Worm (Caenorhabditis elegans): Measurements from ENCODE around the gene Y75B8A.13.

Gene Y75B8A.13

DNA sequence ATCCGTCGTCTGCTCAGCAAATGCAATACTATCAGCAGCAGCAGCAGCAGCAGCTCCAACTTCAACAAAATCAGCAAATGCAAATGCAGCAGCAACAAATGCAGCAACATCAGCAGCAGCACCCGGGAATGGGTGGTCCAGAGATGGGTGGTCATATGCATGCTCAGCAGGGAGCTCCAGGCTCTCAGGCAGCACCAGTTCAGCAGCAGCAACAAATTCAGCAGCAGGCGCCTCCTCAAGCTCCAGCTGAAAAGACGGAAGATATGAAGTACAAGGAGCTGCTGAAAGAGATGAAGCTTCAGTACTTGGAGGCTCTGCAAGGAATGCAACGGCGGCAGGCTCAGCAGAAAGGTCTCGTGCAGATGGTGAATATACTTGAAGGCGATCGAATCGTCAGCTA, 48.5 kb downstream of the Y75B8A.13 start:
- no peak for TF ChIP-seq cnd-1 (tag; optimal IDR thresholded peaks at IDR 0.05)
- TF ChIP-seq lsy-2 (tag; optimal IDR thresholded peaks at IDR 0.05): no peak
- TF ChIP-seq nhr-76 (tag; optimal IDR thresholded peaks at IDR 0.05): no peak
- no peak for TF ChIP-seq unc-120 (tag; optimal IDR thresholded peaks at IDR 0.05; ENCODE audit: poor library complexity, severe bottlenecking)
- TF ChIP-seq sem-2 (GFP tag; optimal IDR thresholded peaks at IDR 0.05): no peak
- no peak for TF ChIP-seq lin-32 (GFP tag; optimal IDR thresholded peaks at IDR 0.05)
- TF ChIP-seq sptf-1 (tag; optimal IDR thresholded peaks at IDR 0.05): no peak
- no peak for TF ChIP-seq zip-8 (tag; optimal IDR thresholded peaks at IDR 0.05)
- no peak for TF ChIP-seq M03D4.4 (tag; optimal IDR thresholded peaks at IDR 0.05)
- no peak for TF ChIP-seq nhr-12 (tag; optimal IDR thresholded peaks at IDR 0.05)
- no peak for TF ChIP-seq unc-62 (GFP tag; optimal IDR thresholded peaks at IDR 0.05)
- no peak for TF ChIP-seq tbx-8 (GFP tag; optimal IDR thresholded peaks at IDR 0.05)
- TF ChIP-seq lin-13 (tag; optimal IDR thresholded peaks at IDR 0.05): no peak
- no peak for TF ChIP-seq pha-4 (tag; optimal IDR thresholded peaks at IDR 0.05)
- TF ChIP-seq bed-3 (GFP tag; optimal IDR thresholded peaks at IDR 0.05): no peak
- no peak for TF ChIP-seq ztf-11 (tag; optimal IDR thresholded peaks at IDR 0.05)

- no peak for TF ChIP-seq nhr-2 (tag; optimal IDR thresholded peaks at IDR 0.05)
- no peak for TF ChIP-seq mls-2 (tag; optimal IDR thresholded peaks at IDR 0.05)
- no peak for TF ChIP-seq lin-32 (GFP tag; optimal IDR thresholded peaks at IDR 0.05)
- TF ChIP-seq lsy-2 (tag; optimal IDR thresholded peaks at IDR 0.05): no peak
Measured at ce11 chrIII:12165305-12165704, 50.2 kb downstream of the Y75B8A.13 start.

- TF ChIP-seq unc-62 (GFP tag; optimal IDR thresholded peaks at IDR 0.05) (no peak), elt-3 (tag; optimal IDR thresholded peaks at IDR 0.05) (no peak), hlh-1 (tag; optimal IDR thresholded peaks at IDR 0.05) (no peak), drap-1 (GFP tag; optimal IDR thresholded peaks at IDR 0.05) (no peak), mab-5 (tag; optimal IDR thresholded peaks at IDR 0.05) (no peak), mep-1 (tag; optimal IDR thresholded peaks at IDR 0.05) (no peak), lin-32 (GFP tag; optimal IDR thresholded peaks at IDR 0.05) (no peak)
Measured at ce11 chrIII:12164414-12164813, 51.1 kb downstream of the Y75B8A.13 start.

DNA sequence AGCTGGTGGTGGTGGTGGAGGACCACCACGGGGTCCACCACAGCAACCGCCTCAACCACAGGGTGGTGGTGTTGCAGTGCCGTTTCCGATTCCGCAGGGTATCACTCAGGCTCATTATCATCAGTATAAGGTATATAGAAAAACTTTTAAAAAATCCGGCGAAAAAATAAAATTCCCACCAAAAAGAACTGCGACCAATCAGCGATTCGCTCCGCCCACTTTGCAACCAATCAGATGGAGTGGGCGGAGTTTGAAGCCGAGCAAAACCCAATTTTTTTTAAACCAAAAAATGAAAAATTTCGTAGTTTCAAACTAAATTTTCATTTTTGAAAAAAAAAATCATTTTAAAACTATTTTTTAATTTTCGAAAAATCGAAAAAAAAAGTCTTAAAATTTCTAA, 54.6 kb downstream of the Y75B8A.13 start:
- no peak for TF ChIP-seq snpc-4 (tag; optimal IDR thresholded peaks at IDR 0.05)
- TF ChIP-seq bed-3 (GFP tag; optimal IDR thresholded peaks at IDR 0.05): no peak
- TF ChIP-seq nhr-28 (tag; optimal IDR thresholded peaks at IDR 0.05): no peak
- TF ChIP-seq nhr-12 (tag; optimal IDR thresholded peaks at IDR 0.05): no peak
- TF ChIP-seq ces-1 (GFP tag; optimal IDR thresholded peaks at IDR 0.05): no peak
- TF ChIP-seq tbx-8 (GFP tag; optimal IDR thresholded peaks at IDR 0.05): no peak
- TF ChIP-seq ztf-11 (tag; optimal IDR thresholded peaks at IDR 0.05): no peak
- TF ChIP-seq mab-5 (tag; optimal IDR thresholded peaks at IDR 0.05): no peak
- TF ChIP-seq nhr-2 (tag; optimal IDR thresholded peaks at IDR 0.05): no peak
- no peak for TF ChIP-seq ham-2 (GFP tag; optimal IDR thresholded peaks at IDR 0.05)
- TF ChIP-seq hlh-1 (tag; optimal IDR thresholded peaks at IDR 0.05): no peak
- TF ChIP-seq zip-8 (tag; optimal IDR thresholded peaks at IDR 0.05): no peak
- no peak for TF ChIP-seq ceh-43 (GFP tag; optimal IDR thresholded peaks at IDR 0.05)
- TF ChIP-seq ceh-39 (tag; optimal IDR thresholded peaks at IDR 0.05): no peak

ce11 chrIII:12160458-12160857, 55.0 kb downstream of the Y75B8A.13 start, which contains the start of gene Y75B8A.8:
Gene Y75B8A.8 (plus strand): TSS chrIII:12160758.
- TF ChIP-seq lin-13 (tag; optimal IDR thresholded peaks at IDR 0.05) (no peak), mls-2 (tag; optimal IDR thresholded peaks at IDR 0.05) (no peak), hlh-1 (tag; optimal IDR thresholded peaks at IDR 0.05) (no peak), ztf-11 (tag; optimal IDR thresholded peaks at IDR 0.05) (no peak), ceh-43 (GFP tag; optimal IDR thresholded peaks at IDR 0.05) (no peak), unc-39 (tag; optimal IDR thresholded peaks at IDR 0.05) (no peak), cnd-1 (tag; optimal IDR thresholded peaks at IDR 0.05) (no peak), mab-5 (tag; optimal IDR thresholded peaks at IDR 0.05) (no peak), nhr-12 (tag; optimal IDR thresholded peaks at IDR 0.05) (no peak), sem-2 (GFP tag; optimal IDR thresholded peaks at IDR 0.05) (no peak), sptf-1 (tag; optimal IDR thresholded peaks at IDR 0.05) (no peak), ces-1 (GFP tag; optimal IDR thresholded peaks at IDR 0.05) (no peak), nhr-28 (tag; optimal IDR thresholded peaks at IDR 0.05) (no peak), elt-3 (tag; optimal IDR thresholded peaks at IDR 0.05) (no peak), drap-1 (GFP tag; optimal IDR thresholded peaks at IDR 0.05) (no peak), nhr-76 (tag; optimal IDR thresholded peaks at IDR 0.05) (no peak), ceh-83 (GFP tag; optimal IDR thresholded peaks at IDR 0.05) (no peak), lin-32 (GFP tag; optimal IDR thresholded peaks at IDR 0.05) (no peak), bed-3 (GFP tag; optimal IDR thresholded peaks at IDR 0.05) (no peak)

Measured in whole organism, mixed stage, embryonic.